Fruit fly (Drosophila melanogaster) whole organism, embryonic: Measurements from ENCODE around the gene GABPI.

Experiments used
- Antp ChIP-seq: fragments of 200-800 bp; sonication (Bioruptor generic); optimal IDR thresholded peaks from 3 replicates; lab custom pipeline; 2016; ENCODE audit warnings: missing biosample characterization, missing genetic modification characterization
- Atf-2 ChIP-seq: fragments of 200-800 bp; sonication (Bioruptor generic); optimal IDR thresholded peaks from 2 replicates; lab custom pipeline; 2016; ENCODE audit warnings: missing biosample characterization, missing genetic modification characterization
- Bdp1 ChIP-seq: fragments of 200-800 bp; sonication (Bioruptor generic); optimal IDR thresholded peaks from 3 replicates; lab custom pipeline; 2016; ENCODE audit warnings: missing biosample characterization, missing genetic modification characterization
- CG10274 ChIP-seq: fragments of 200-800 bp; sonication (Bioruptor generic); optimal IDR thresholded peaks from 3 replicates; lab custom pipeline; 2017; ENCODE audit warnings: missing biosample characterization, mild to moderate bottlenecking, missing genetic modification characterization
- CG10543 ChIP-seq: fragments of 200-800 bp; sonication (Bioruptor generic); optimal IDR thresholded peaks from 3 replicates; lab custom pipeline; 2017; ENCODE audit warnings: missing biosample characterization, mild to moderate bottlenecking, missing genetic modification characterization, moderate library complexity
- CG12155 ChIP-seq: fragments of 200-800 bp; sonication (Bioruptor generic); optimal IDR thresholded peaks from 3 replicates; lab custom pipeline; 2016; ENCODE audit warnings: missing biosample characterization, missing genetic modification characterization
- CG12391 ChIP-seq: fragments of 200-800 bp; sonication (Bioruptor generic); optimal IDR thresholded peaks from 3 replicates; lab custom pipeline; 2018; ENCODE audit warnings: missing biosample characterization, mild to moderate bottlenecking, missing genetic modification characterization, moderate library complexity
- CG13894 ChIP-seq: fragments of 200-800 bp; sonication (Bioruptor generic); optimal IDR thresholded peaks from 3 replicates; lab custom pipeline; 2018; ENCODE audit warnings: missing biosample characterization, mild to moderate bottlenecking, missing genetic modification characterization, moderate library complexity
- CG2116 ChIP-seq: fragments of 200-800 bp; sonication (Bioruptor generic); optimal IDR thresholded peaks from 3 replicates; lab custom pipeline; 2018; ENCODE audit warnings: missing biosample characterization, mild to moderate bottlenecking, missing genetic modification characterization
- CG32532 ChIP-seq: fragments of 200-800 bp; sonication (Bioruptor generic); IDR thresholded peaks from 2 replicates; pipeline ENCODE4 v1.3.6; 2022; ENCODE audit warnings: missing biosample characterization, missing genetic modification characterization
- CG3838 ChIP-seq: fragments of 200-800 bp; sonication (Bioruptor generic); optimal IDR thresholded peaks from 3 replicates; lab custom pipeline; 2016; ENCODE audit warnings: missing biosample characterization, missing genetic modification characterization
- CG43689 ChIP-seq: fragments of 200-800 bp; sonication (Bioruptor generic); IDR thresholded peaks from 2 replicates; pipeline ENCODE4 v1.3.6; 2022; ENCODE audit warnings: missing biosample characterization, missing genetic modification characterization
- CG4854 ChIP-seq: fragments of 200-800 bp; sonication (Bioruptor generic); optimal IDR thresholded peaks from 2 replicates; lab custom pipeline; 2016; ENCODE audit warnings: missing biosample characterization, missing genetic modification characterization, inconsistent platforms
- CG5245 ChIP-seq: fragments of 200-800 bp; sonication (Bioruptor generic); optimal IDR thresholded peaks from 3 replicates; lab custom pipeline; 2016; ENCODE audit warnings: missing biosample characterization, missing genetic modification characterization
- CG9609 ChIP-seq: fragments of 200-800 bp; sonication (Bioruptor generic); optimal IDR thresholded peaks from 3 replicates; lab custom pipeline; 2016; ENCODE audit warnings: missing biosample characterization, missing genetic modification characterization
- D19A ChIP-seq: fragments of 200-800 bp; optimal IDR thresholded peaks from 3 replicates; lab custom pipeline; 2019; ENCODE audit warnings: missing biosample characterization, mild to moderate bottlenecking, missing genetic modification characterization, moderate library complexity
- Doc2 ChIP-seq: fragments of 200-800 bp; sonication (Bioruptor generic); IDR thresholded peaks from 2 replicates; pipeline ENCODE4 v1.3.6; 2022; ENCODE audit warnings: missing biosample characterization, missing genetic modification characterization
- ERR ChIP-seq: fragments of 200-800 bp; sonication (Bioruptor generic); optimal IDR thresholded peaks from 2 replicates; lab custom pipeline; 2016; ENCODE audit warnings: missing biosample characterization, missing genetic modification characterization
- Ets65A ChIP-seq: fragments of 200-800 bp; sonication (Bioruptor generic); peaks from one replicate; lab custom pipeline; 2016; ENCODE audit warnings: missing biosample characterization, missing genetic modification characterization
- MESR4 ChIP-seq: fragments of 200-800 bp; sonication (Bioruptor generic); optimal IDR thresholded peaks from 2 replicates; lab custom pipeline; 2018; ENCODE audit warnings: missing biosample characterization, mild to moderate bottlenecking, missing genetic modification characterization, moderate library complexity
- MTF-1 ChIP-seq: fragments of 200-800 bp; sonication (Bioruptor generic); optimal IDR thresholded peaks from 2 replicates; lab custom pipeline; 2018; ENCODE audit warnings: missing biosample characterization, mild to moderate bottlenecking, missing genetic modification characterization, borderline replicate concordance
- NK7.1 ChIP-seq: fragments of 200-800 bp; sonication (Bioruptor generic); optimal IDR thresholded peaks from 3 replicates; lab custom pipeline; 2016; ENCODE audit warnings: missing biosample characterization, missing genetic modification characterization
- TFAM ChIP-seq: fragments of 200-800 bp; sonication (Bioruptor generic); optimal IDR thresholded peaks from 2 replicates; lab custom pipeline; 2017; ENCODE audit warnings: missing biosample characterization, missing genetic modification characterization, inconsistent platforms
- al ChIP-seq: fragments of 200-800 bp; sonication (Bioruptor generic); IDR thresholded peaks from 2 replicates; pipeline ENCODE4 v1.3.6; 2022; ENCODE audit warnings: missing biosample characterization, missing genetic modification characterization
- bsh ChIP-seq, 2 experiments: fragments of 200-800 bp; sonication (Bioruptor generic); optimal IDR thresholded peaks; 2 replicates each; lab custom pipeline; 2017 to 2018; ENCODE audit warnings: mild to moderate bottlenecking in 2 of 2, missing biosample characterization in 2 of 2, missing genetic modification characterization in 2 of 2, moderate library complexity in 1 of 2
- caup ChIP-seq: fragments of 200-800 bp; sonication (Bioruptor generic); optimal IDR thresholded peaks from 3 replicates; lab custom pipeline; 2017; ENCODE audit warnings: missing biosample characterization, mild to moderate bottlenecking, missing genetic modification characterization, moderate library complexity; ENCODE audit not compliant: severe bottlenecking
- crc ChIP-seq: fragments of 200-800 bp; sonication (Bioruptor generic); optimal IDR thresholded peaks from 2 replicates; lab custom pipeline; 2016; ENCODE audit warnings: missing biosample characterization, missing genetic modification characterization
- croc ChIP-seq: fragments of 200-800 bp; sonication (Bioruptor generic); conservative IDR thresholded peaks from 3 replicates; pipeline ENCODE4 v1.3.6; 2022; ENCODE audit warnings: missing biosample characterization, missing genetic modification characterization
- grau ChIP-seq: fragments of 200-800 bp; optimal IDR thresholded peaks from 3 replicates; lab custom pipeline; 2019; ENCODE audit warnings: missing biosample characterization, mild to moderate bottlenecking, missing genetic modification characterization, moderate library complexity
- gro ChIP-seq: fragments of 200-800 bp; sonication (Bioruptor generic); optimal IDR thresholded peaks from 2 replicates; lab custom pipeline; 2016; ENCODE audit warnings: missing biosample characterization, missing genetic modification characterization
- hb ChIP-seq: fragments of 200-800 bp; sonication (Bioruptor generic); IDR thresholded peaks from 3 replicates; pipeline ENCODE4 v1.3.6; 2022; ENCODE audit warnings: missing biosample characterization, missing genetic modification characterization; ENCODE audit not compliant: partially characterized antibody
- hkb ChIP-seq, 2 experiments: fragments of 200-800 bp in 1 of 2; fragments of >200 bp in 1 of 2; sonication (Bioruptor generic) in 1 of 2; IDR thresholded peaks in 1 of 2; optimal IDR thresholded peaks in 1 of 2; 2 replicates each; pipeline versions ENCODE4 v1.3.6 to Lab custom; 2017 to 2022; ENCODE audit warnings: missing biosample characterization in 1 of 2, missing genetic modification characterization in 1 of 2
- inv ChIP-seq: fragments of 200-800 bp; sonication (Bioruptor generic); IDR thresholded peaks from 2 replicates; pipeline ENCODE4 v1.3.6; 2022; ENCODE audit warnings: missing biosample characterization, missing genetic modification characterization; ENCODE audit not compliant: partially characterized antibody
- jumu ChIP-seq: fragments of 200-800 bp; sonication (Bioruptor generic); optimal IDR thresholded peaks from 3 replicates; lab custom pipeline; 2016; ENCODE audit warnings: missing biosample characterization, missing genetic modification characterization
- knrl ChIP-seq: fragments of 200-800 bp; sonication (Bioruptor generic); IDR thresholded peaks from 3 replicates; pipeline ENCODE4 v1.3.6; 2022; ENCODE audit warnings: missing biosample characterization, missing genetic modification characterization; ENCODE audit not compliant: partially characterized antibody
- lov ChIP-seq, 2 experiments: fragments of 200-800 bp in 1 of 2; fragments of >200 bp in 1 of 2; sonication (Bioruptor generic) in 1 of 2; IDR thresholded peaks in 1 of 2; optimal IDR thresholded peaks in 1 of 2; 2 replicates in 1 of 2; 3 replicates in 1 of 2; pipeline versions ENCODE4 v1.3.6 to Lab custom; 2017 to 2022; ENCODE audit warnings: missing biosample characterization in 1 of 2, missing genetic modification characterization in 1 of 2
- odd ChIP-seq: fragments of 200-800 bp; sonication (Bioruptor generic); optimal IDR thresholded peaks from 2 replicates; lab custom pipeline; 2017; ENCODE audit warnings: missing biosample characterization, mild to moderate bottlenecking, missing genetic modification characterization
- onecut ChIP-seq: fragments of 200-800 bp; sonication (Bioruptor generic); IDR thresholded peaks from 2 replicates; pipeline ENCODE4 v1.3.6; 2022; ENCODE audit warnings: missing biosample characterization, missing genetic modification characterization
- pb ChIP-seq: fragments of 200-800 bp; sonication (Bioruptor generic); optimal IDR thresholded peaks from 3 replicates; lab custom pipeline; 2016; ENCODE audit warnings: missing biosample characterization, missing genetic modification characterization
- pita ChIP-seq: fragments of 200-800 bp; sonication (Bioruptor generic); optimal IDR thresholded peaks from 2 replicates; lab custom pipeline; 2017; ENCODE audit warnings: missing biosample characterization, mild to moderate bottlenecking, missing genetic modification characterization
- pzg ChIP-seq: fragments of 200-800 bp; sonication (Bioruptor generic); optimal IDR thresholded peaks from 3 replicates; lab custom pipeline; 2018; ENCODE audit warnings: missing biosample characterization, mild to moderate bottlenecking, missing genetic modification characterization, moderate library complexity
- row ChIP-seq: fragments of 200-800 bp; sonication (Bioruptor generic); IDR thresholded peaks from 3 replicates; pipeline ENCODE4 v1.3.6; 2022; ENCODE audit warnings: missing biosample characterization, missing genetic modification characterization
- sr ChIP-seq: fragments of 200-800 bp; sonication (Bioruptor generic); IDR thresholded peaks from 3 replicates; pipeline ENCODE4 v1.3.6; 2022; ENCODE audit warnings: missing biosample characterization, missing genetic modification characterization
- ssp ChIP-seq: fragments of 200-800 bp; sonication (Bioruptor generic); IDR thresholded peaks from 2 replicates; pipeline ENCODE4 v1.3.6; 2022; ENCODE audit warnings: missing biosample characterization, missing genetic modification characterization
- sug ChIP-seq: fragments of 200-800 bp; optimal IDR thresholded peaks from 2 replicates; lab custom pipeline; 2019; ENCODE audit warnings: missing biosample characterization, mild to moderate bottlenecking, missing genetic modification characterization, moderate library complexity
- tap ChIP-seq: fragments of 200-800 bp; optimal IDR thresholded peaks from 3 replicates; lab custom pipeline; 2019; ENCODE audit warnings: missing biosample characterization, mild to moderate bottlenecking, missing genetic modification characterization, moderate library complexity
- unc-4 ChIP-seq: fragments of 200-800 bp; sonication (Bioruptor generic); IDR thresholded peaks from 2 replicates; pipeline ENCODE4 v1.3.6; 2022; ENCODE audit warnings: missing biosample characterization, missing genetic modification characterization; ENCODE audit not compliant: partially characterized antibody
- yki ChIP-seq: fragments of >200 bp; optimal IDR thresholded peaks from 3 replicates; lab custom pipeline; 2018
- z ChIP-seq: fragments of 200-800 bp; sonication (Bioruptor generic); IDR thresholded peaks from 3 replicates; pipeline ENCODE4 v1.3.6; 2022; ENCODE audit warnings: missing biosample characterization, missing genetic modification characterization

GABPI gene

dm6 chr2L:3055710-3056447 lies 25.5 kb downstream of the GABPI start (continued):
- TF ChIP-seq ERR (GFP tag; lab: Kevin White, UChicago) (no peak), TFAM (GFP tag; lab: Kevin White, UChicago) (no peak), ssp (GFP tag; lab: Robert Waterston, UW) (no peak), Atf-2 (GFP tag; lab: Kevin White, UChicago) (peak; percentile 33), croc (GFP tag; lab: Robert Waterston, UW) (no peak), yki (no peak), CG4854 (GFP tag; lab: Kevin White, UChicago) (no peak), CG3838 (GFP tag; lab: Kevin White, UChicago) (no peak), hb (GFP tag; lab: Robert Waterston, UW) (no peak), NK7.1 (no peak), D19A (tag; lab: Kevin White, UChicago) (peak; percentile 94), CG12155 (GFP tag; lab: Kevin White, UChicago) (peak; percentile 23), pzg (GFP tag; lab: Kevin White, UChicago) (peak; percentile 21), CG10274 (GFP tag; lab: Kevin White, UChicago) (peak; percentile 62), CG12391 (tag; lab: Kevin White, UChicago) (peak; percentile 43), CG43689 (GFP tag; lab: Robert Waterston, UW) (no peak), row (peak; percentile 75), Ets65A (GFP tag; lab: Kevin White, UChicago) (peak; percentile 94), CG32532 (GFP tag; lab: Robert Waterston, UW) (no peak), grau (tag; lab: Kevin White, UChicago) (peak; percentile 53), jumu (GFP tag; lab: Kevin White, UChicago) (peak; percentile 31), CG5245 (GFP tag; lab: Kevin White, UChicago) (no peak), caup (GFP tag; lab: Kevin White, UChicago) (no peak), MTF-1 (GFP tag; lab: Kevin White, UChicago) (no peak), sug (tag; lab: Kevin White, UChicago) (peak; percentile 64), knrl (GFP tag; lab: Robert Waterston, UW) (0 out of 3 replicates have a peak, but pooled peaks have one; percentile 25), bsh (GFP tag; optimal IDR thresholded peaks at IDR 0.05; lab: Kevin White, UChicago) (no peak), CG10543 (no peak), Doc2 (GFP tag; lab: Robert Waterston, UW) (no peak), gro (GFP tag; lab: Kevin White, UChicago) (no peak), al (GFP tag; lab: Robert Waterston, UW) (peak; percentile 5; the same call in 1 of the 2 replicates), MESR4 (GFP tag; lab: Kevin White, UChicago) (no peak), onecut (GFP tag; lab: Robert Waterston, UW) (no peak), tap (tag; lab: Kevin White, UChicago) (no peak), Bdp1 (GFP tag; lab: Kevin White, UChicago) (peak; percentile 11), hkb (optimal IDR thresholded peaks at IDR 0.05; lab: Kevin White, UChicago) (no peak), hkb (GFP tag; IDR thresholded peaks at IDR 0.05; lab: Robert Waterston, UW) (no peak), CG9609 (no peak), unc-4 (GFP tag; lab: Robert Waterston, UW) (peak; percentile 51), CG2116 (GFP tag; lab: Kevin White, UChicago) (no peak), sr (GFP tag; lab: Robert Waterston, UW) (no peak), odd (no peak), CG13894 (no peak), Antp (GFP tag; lab: Kevin White, UChicago) (peak; percentile 29), inv (GFP tag; lab: Robert Waterston, UW) (no peak), z (no peak), pb (no peak), pita (GFP tag; lab: Kevin White, UChicago) (no peak), lov (optimal IDR thresholded peaks at IDR 0.05; lab: Kevin White, UChicago) (no peak), lov (GFP tag; IDR thresholded peaks at IDR 0.05; lab: Robert Waterston, UW) (no peak), crc (GFP tag; lab: Kevin White, UChicago) (peak; percentile 20)
